Fruit fly (Drosophila melanogaster): Measurements from ENCODE around the gene CG12016.

- no peak for TF ChIP-seq Hr4 (GFP tag; optimal IDR thresholded peaks at IDR 0.05)
- no peak for TF ChIP-seq CG1621 (tag; optimal IDR thresholded peaks at IDR 0.05)
- TF ChIP-seq CG6276 (GFP tag; optimal IDR thresholded peaks at IDR 0.05) = no peak
- no peak for TF ChIP-seq Sox14 (GFP tag; optimal IDR thresholded peaks at IDR 0.05)
- TF ChIP-seq CG3919 (GFP tag; optimal IDR thresholded peaks at IDR 0.05) = peak; percentile 28
- no peak for TF ChIP-seq net (GFP tag; optimal IDR thresholded peaks at IDR 0.05)
- no peak for TF ChIP-seq Met (GFP tag; optimal IDR thresholded peaks at IDR 0.05)
- no peak for TF ChIP-seq ss (GFP tag; optimal IDR thresholded peaks at IDR 0.05)
- no peak for TF ChIP-seq Hr39 (GFP tag; optimal IDR thresholded peaks at IDR 0.05)
Observed at dm6 chr3L:3288414-3288813, 30.9 kb upstream of the CG12016 start.

All from whole organism, prepupa.